Fruit fly (Drosophila melanogaster): ENCODE measurements around the gene CG2519.

DNA sequence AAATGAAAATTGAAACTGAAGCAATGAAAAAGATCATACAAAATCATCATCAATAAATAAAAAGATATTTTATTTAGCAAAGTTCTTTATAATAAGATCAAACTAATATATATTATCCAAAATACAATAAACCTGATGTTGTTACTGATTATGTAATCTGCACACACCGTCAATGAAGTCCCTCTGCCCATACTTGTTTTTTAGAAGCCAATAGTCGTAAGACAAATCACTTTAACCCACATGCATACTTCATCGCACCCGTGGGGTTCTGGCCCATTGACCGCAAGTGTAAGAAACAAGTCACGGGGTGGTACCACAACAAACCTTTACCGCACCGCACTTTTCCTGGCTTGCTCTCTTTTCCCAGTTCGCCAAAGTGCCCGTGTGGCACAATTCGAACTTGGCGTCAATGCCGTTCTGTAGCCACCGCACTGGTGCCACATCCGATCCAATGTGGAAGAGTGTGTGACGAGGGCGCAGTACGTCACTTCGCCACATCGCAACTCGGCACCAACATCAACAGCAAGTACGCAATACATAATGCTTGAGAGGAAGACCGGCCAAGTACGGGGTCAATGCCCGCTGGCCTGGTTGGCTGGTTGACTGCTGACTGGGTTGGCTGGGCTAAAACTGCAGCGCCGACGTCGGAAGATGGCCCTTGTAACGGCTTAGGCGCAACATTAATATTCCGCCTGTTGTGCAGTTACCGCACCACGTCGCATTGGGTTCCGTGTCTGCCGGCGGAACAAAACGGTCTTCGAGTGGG is 25.5 kb upstream of the CG2519 start:
- no peak for TF ChIP-seq psq (optimal IDR thresholded peaks at IDR 0.05)
- no peak for TF ChIP-seq insv (optimal IDR thresholded peaks at IDR 0.05)
- no peak for TF ChIP-seq Sin3A (optimal IDR thresholded peaks at IDR 0.05)
- no peak for TF ChIP-seq Myc (optimal IDR thresholded peaks at IDR 0.05)
- no peak for TF ChIP-seq ttk (optimal IDR thresholded peaks at IDR 0.05)
- TF ChIP-seq h (optimal IDR thresholded peaks at IDR 0.05): no peak
